Fruit fly (Drosophila melanogaster): Measurements from ENCODE around the gene Tektin-C.

Gene Tektin-C

DNA sequence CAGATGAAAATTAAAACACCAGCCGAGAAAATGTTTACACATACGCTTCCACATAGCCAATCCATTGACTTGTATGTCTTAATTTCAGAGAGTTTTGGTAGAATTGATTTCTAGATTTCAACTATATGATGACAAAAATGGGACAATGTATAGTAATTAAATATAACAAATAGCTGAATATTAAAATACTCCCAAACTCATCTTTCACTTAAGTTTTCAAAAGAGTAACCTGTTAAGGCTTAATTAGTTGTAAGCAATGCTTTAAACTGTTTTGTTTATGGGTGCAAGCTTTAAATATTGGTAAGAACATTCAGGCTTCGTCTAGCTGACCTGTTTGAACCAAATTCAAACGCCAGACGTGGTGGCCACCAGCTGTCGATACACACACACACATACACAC lies 32.3 kb upstream of the Tektin-C start (continued):
- TF ChIP-seq CG43689 (GFP tag; IDR thresholded peaks at IDR 0.05) (no peak), Nf-YB (GFP tag; optimal IDR thresholded peaks at IDR 0.05) (no peak), luna (GFP tag; optimal IDR thresholded peaks at IDR 0.05) (no peak), Dll (GFP tag; IDR thresholded peaks at IDR 0.05; ENCODE audit: partially characterized antibody) (no peak), gt (GFP tag; IDR thresholded peaks at IDR 0.05) (no peak), CG3281 (GFP tag; optimal IDR thresholded peaks at IDR 0.05) (no peak), CG11560 (tag; IDR thresholded peaks at IDR 0.05) (no peak), Deaf1 (tag; optimal IDR thresholded peaks at IDR 0.05) (no peak), trh (GFP tag; optimal IDR thresholded peaks at IDR 0.05) (no peak), CG4854 (GFP tag; optimal IDR thresholded peaks at IDR 0.05) (no peak), sisA (GFP tag; IDR thresholded peaks at IDR 0.05) (no peak), CG34422 (GFP tag; IDR thresholded peaks at IDR 0.05) (no peak), Neu2 (GFP tag; optimal IDR thresholded peaks at IDR 0.05; ENCODE audit: borderline replicate concordance) (no peak), tgo (GFP tag; IDR thresholded peaks at IDR 0.05) (no peak), pnt (GFP tag; optimal IDR thresholded peaks at IDR 0.05) (no peak), br (optimal IDR thresholded peaks at IDR 0.05) (no peak), HLH3B (GFP tag; IDR thresholded peaks at IDR 0.05) (no peak), CG2678 (tag; optimal IDR thresholded peaks at IDR 0.05) (peak; percentile 63), CG11093 (GFP tag; IDR thresholded peaks at IDR 0.05) (no peak), dysf (GFP tag; IDR thresholded peaks at IDR 0.05) (peak; percentile 47; the same call in 1 of the 3 replicates), pan (optimal IDR thresholded peaks at IDR 0.05) (no peak), pan (GFP tag; optimal IDR thresholded peaks at IDR 0.05 in 1 of 2, IDR thresholded peaks at IDR 0.05 in 1 of 2) (no peak), H15 (GFP tag; IDR thresholded peaks at IDR 0.05) (no peak), CG12219 (GFP tag; optimal IDR thresholded peaks at IDR 0.05) (no peak), CG9817 (tag; optimal IDR thresholded peaks at IDR 0.05) (no peak), rib (GFP tag; IDR thresholded peaks at IDR 0.05) (no peak), Mad (GFP tag; optimal IDR thresholded peaks at IDR 0.05) (no peak), Hey (tag; optimal IDR thresholded peaks at IDR 0.05) (no peak), gce (GFP tag; IDR thresholded peaks at IDR 0.05) (no peak), kah (GFP tag; optimal IDR thresholded peaks at IDR 0.05) (no peak), NK7.1 (GFP tag; optimal IDR thresholded peaks at IDR 0.05) (no peak), Asciz (GFP tag; optimal IDR thresholded peaks at IDR 0.05) (no peak), seq (GFP tag; IDR thresholded peaks at IDR 0.05) (0 out of 2 replicates have a peak, but pooled peaks have one; percentile 14), cas (GFP tag; IDR thresholded peaks at IDR 0.05) (no peak), CG9797 (GFP tag; optimal IDR thresholded peaks at IDR 0.05) (no peak), CG33557 (GFP tag; optimal IDR thresholded peaks at IDR 0.05) (no peak), HLH54F (GFP tag; optimal IDR thresholded peaks at IDR 0.05) (no peak), CG7963 (GFP tag; IDR thresholded peaks at IDR 0.05; ENCODE audit: partially characterized antibody) (no peak), Rfx (GFP tag; IDR thresholded peaks at IDR 0.05) (no peak; the same call in 1 of the 2 replicates), Adf1 (GFP tag; IDR thresholded peaks at IDR 0.05) (no peak), CG13624 (GFP tag; optimal IDR thresholded peaks at IDR 0.05) (no peak), salm (tag; optimal IDR thresholded peaks at IDR 0.05) (no peak), CG2712 (tag; optimal IDR thresholded peaks at IDR 0.05) (peak; percentile 24), CG12104 (GFP tag; optimal IDR thresholded peaks at IDR 0.05) (no peak), CG7786 (GFP tag; optimal IDR thresholded peaks at IDR 0.05) (no peak), CG10209 (GFP tag; optimal IDR thresholded peaks at IDR 0.05) (peak; percentile 28), her (GFP tag; optimal IDR thresholded peaks at IDR 0.05) (no peak), CG31365 (tag; optimal IDR thresholded peaks at IDR 0.05) (no peak), fd3F (GFP tag; optimal IDR thresholded peaks at IDR 0.05) (no peak), HLHmδ (GFP tag; optimal IDR thresholded peaks at IDR 0.05) (no peak), knrl (GFP tag; IDR thresholded peaks at IDR 0.05; ENCODE audit: partially characterized antibody) (no peak), abd-A (tag; optimal IDR thresholded peaks at IDR 0.05) (no peak), tup (GFP tag; optimal IDR thresholded peaks at IDR 0.05) (no peak)

Data from whole organism, embryonic.